Worm (Caenorhabditis elegans) whole organism, young adult: ENCODE data around the gene F55C10.4.

Source experiments
- F52B5.7 ChIP-seq: sonication (generic microtip); optimal IDR thresholded peaks from 2 replicates; lab custom pipeline; 2016; ENCODE audit warnings: mild to moderate bottlenecking, missing genetic modification characterization, missing compliant biosample characterization
- akir-1 ChIP-seq: fragments of 200-800 bp; sonication (Bioruptor generic); optimal IDR thresholded peaks from 2 replicates; lab custom pipeline; 2018; ENCODE audit warnings: mild to moderate bottlenecking, missing genetic modification characterization, moderate library complexity, missing compliant biosample characterization
- ama-1 ChIP-seq, 3 experiments: fragments of 150-350 bp in 1 of 3; sonication (generic microtip) in 2 of 3; optimal IDR thresholded peaks; 2 replicates each; lab custom pipeline; 2014 to 2018; ENCODE audit warnings: missing biosample characterization in 2 of 3, missing genetic modification characterization in 2 of 3, missing genetic modification reagents in 2 of 3
- attf-5 ChIP-seq: fragments of 200-800 bp; sonication (Bioruptor generic); optimal IDR thresholded peaks from 2 replicates; lab custom pipeline; 2018; ENCODE audit warnings: mild to moderate bottlenecking, missing genetic modification characterization, missing compliant biosample characterization
- attf-6 ChIP-seq: fragments of 200-800 bp; sonication (Bioruptor generic); IDR thresholded peaks from 2 replicates; pipeline ENCODE4 v1.3.6; 2022; ENCODE audit warnings: missing genetic modification reagents, missing genetic modification characterization, missing compliant biosample characterization
- ekl-4 ChIP-seq: fragments of 200-800 bp; sonication (Bioruptor generic); IDR thresholded peaks from 2 replicates; pipeline ENCODE4 v1.3.6; 2022; ENCODE audit warnings: missing genetic modification reagents, missing genetic modification characterization, missing compliant biosample characterization
- let-526 ChIP-seq: fragments of 200-800 bp; sonication (Bioruptor generic); IDR thresholded peaks from 2 replicates; pipeline ENCODE4 v1.3.6; 2022; ENCODE audit warnings: missing genetic modification reagents, missing genetic modification characterization, missing compliant biosample characterization
- lir-1 ChIP-seq: fragments of 200-800 bp; sonication (Bioruptor generic); conservative IDR thresholded peaks from 2 replicates; pipeline ENCODE4 v1.3.6; 2022; ENCODE audit warnings: missing genetic modification reagents, missing genetic modification characterization, missing compliant biosample characterization
- snpc-3.4 ChIP-seq: sonication (generic microtip); optimal IDR thresholded peaks from 2 replicates; lab custom pipeline; 2017; ENCODE audit warnings: missing genetic modification characterization, mild to moderate bottlenecking, missing compliant biosample characterization, antibody characterized with exemption, moderate library complexity, missing genotype, missing genetic modification reagents
- unc-62 ChIP-seq: fragments of 150-350 bp; optimal IDR thresholded peaks from 2 replicates; lab custom pipeline; 2014; ENCODE audit warnings: missing biosample characterization, missing genetic modification reagents, missing genetic modification characterization

DNA sequence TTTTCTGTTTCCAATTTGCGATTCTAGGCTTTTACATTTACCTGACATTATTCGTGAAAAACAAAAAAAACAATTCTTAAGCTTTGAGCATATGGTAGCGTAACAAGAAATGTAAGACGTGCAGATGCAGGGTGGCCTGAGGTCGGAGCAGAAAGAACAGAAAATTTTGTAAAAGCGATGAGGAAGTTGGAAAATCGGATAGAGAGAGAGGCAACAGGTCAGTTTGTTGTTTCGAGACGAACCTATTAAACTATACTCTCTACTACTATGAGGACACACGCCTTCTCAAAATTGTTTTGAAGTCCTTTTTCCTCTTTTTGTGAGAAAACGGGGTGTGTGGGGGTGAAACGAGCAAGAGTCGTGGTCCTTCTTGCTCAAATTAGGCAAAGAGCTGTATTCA lies 35.1 kb downstream of the F55C10.4 start, which contains the start of gene des-2:
- no peak for TF ChIP-seq let-526 (GFP tag; lab: Robert Waterston, UW)
- TF ChIP-seq unc-62 (GFP tag; lab: Kevin White, UChicago), result no peak
- TF ChIP-seq ekl-4 (GFP tag; lab: Robert Waterston, UW), result no peak
- TF ChIP-seq lir-1 (GFP tag; lab: Robert Waterston, UW), result no peak
- TF ChIP-seq attf-6, result no peak
- no peak for TF ChIP-seq snpc-3.4 (tag; lab: Kevin White, UChicago)
- TF ChIP-seq ama-1 (optimal IDR thresholded peaks at IDR 0.05; lab: Kevin White, UChicago), result no peak
- no peak for TF ChIP-seq ama-1 (GFP tag; optimal IDR thresholded peaks at IDR 0.05; lab: Kevin White, UChicago)
- no peak for TF ChIP-seq attf-5 (GFP tag; lab: Kevin White, UChicago)
- no peak for TF ChIP-seq akir-1 (GFP tag; lab: Kevin White, UChicago)
- TF ChIP-seq F52B5.7 (tag; lab: Kevin White, UChicago), result no peak
